Worm (Caenorhabditis elegans) whole organism, mixed stage, embryonic: Measurements from ENCODE around the gene T10D4.6.

Experiments
- blmp-1 ChIP-seq: fragments of 150-350 bp; optimal IDR thresholded peaks from 2 replicates; lab custom pipeline; 2014; ENCODE audit warnings: missing biosample characterization, missing genetic modification characterization
- elt-1 ChIP-seq: sonication (generic microtip); optimal IDR thresholded peaks from 2 replicates; lab custom pipeline; 2017; ENCODE audit warnings: missing genetic modification characterization, mild to moderate bottlenecking, missing compliant biosample characterization, antibody characterized with exemption, moderate library complexity, borderline replicate concordance; ENCODE audit not compliant: insufficient read depth
- hlh-1 ChIP-seq: fragments of 150-350 bp; optimal IDR thresholded peaks from 2 replicates; lab custom pipeline; 2014; ENCODE audit warnings: missing biosample characterization, missing genetic modification reagents, missing genetic modification characterization
- nhr-76 ChIP-seq: sonication (generic microtip); optimal IDR thresholded peaks from 2 replicates; lab custom pipeline; 2017; ENCODE audit warnings: missing biosample characterization, missing genetic modification characterization
- snpc-4 ChIP-seq: fragments of 150-350 bp; optimal IDR thresholded peaks from 2 replicates; lab custom pipeline; 2014; ENCODE audit warnings: missing biosample characterization, missing genetic modification characterization

- TF ChIP-seq elt-1 (tag; lab: Kevin White, UChicago) (no peak), hlh-1 (tag; lab: Kevin White, UChicago) (no peak), nhr-76 (tag; lab: Kevin White, UChicago) (no peak), blmp-1 (tag; lab: Kevin White, UChicago) (no peak), snpc-4 (no peak)
Observed at ce11 chrII:3158985-3159384, 39.9 kb downstream of the T10D4.6 start, which contains the start of gene sri-34.
